Worm (Caenorhabditis elegans) whole organism, young adult: Measurements from ENCODE around the gene C04B4.6.

ENCODE experiments used
- attf-3 ChIP-seq: fragments of 200-800 bp; sonication (Bioruptor generic); conservative IDR thresholded peaks from 2 replicates; pipeline ENCODE4 v1.3.6; 2022; ENCODE audit warnings: missing genetic modification reagents, missing genetic modification characterization, missing compliant biosample characterization
- ceh-100 ChIP-seq: fragments of 200-800 bp; sonication (Bioruptor generic); IDR thresholded peaks from 2 replicates; pipeline ENCODE4 v1.3.6; 2022; ENCODE audit warnings: missing genetic modification reagents, missing genetic modification characterization, missing compliant biosample characterization
- gei-17 ChIP-seq: fragments of 200-800 bp; sonication (Bioruptor generic); optimal IDR thresholded peaks from 2 replicates; lab custom pipeline; 2018; ENCODE audit warnings: mild to moderate bottlenecking, missing genetic modification characterization, missing compliant biosample characterization
- pha-4 ChIP-seq: fragments of 150-350 bp; sonication (generic microtip); optimal IDR thresholded peaks from 2 replicates; lab custom pipeline; 2014; ENCODE audit warnings: missing biosample characterization, missing genetic modification reagents, missing genetic modification characterization
- unc-130 ChIP-seq: sonication (generic microtip); optimal IDR thresholded peaks from 2 replicates; lab custom pipeline; 2016; ENCODE audit warnings: missing genetic modification reagents, missing genetic modification characterization, missing compliant biosample characterization
- unc-62 ChIP-seq: fragments of 150-350 bp; optimal IDR thresholded peaks from 2 replicates; lab custom pipeline; 2014; ENCODE audit warnings: missing biosample characterization, missing genetic modification reagents, missing genetic modification characterization
- ztf-28 ChIP-seq: fragments of 200-800 bp; sonication (Bioruptor generic); IDR thresholded peaks from 2 replicates; pipeline ENCODE4 v1.3.6; 2022; ENCODE audit warnings: missing genetic modification reagents, missing genetic modification characterization, missing compliant biosample characterization

DNA sequence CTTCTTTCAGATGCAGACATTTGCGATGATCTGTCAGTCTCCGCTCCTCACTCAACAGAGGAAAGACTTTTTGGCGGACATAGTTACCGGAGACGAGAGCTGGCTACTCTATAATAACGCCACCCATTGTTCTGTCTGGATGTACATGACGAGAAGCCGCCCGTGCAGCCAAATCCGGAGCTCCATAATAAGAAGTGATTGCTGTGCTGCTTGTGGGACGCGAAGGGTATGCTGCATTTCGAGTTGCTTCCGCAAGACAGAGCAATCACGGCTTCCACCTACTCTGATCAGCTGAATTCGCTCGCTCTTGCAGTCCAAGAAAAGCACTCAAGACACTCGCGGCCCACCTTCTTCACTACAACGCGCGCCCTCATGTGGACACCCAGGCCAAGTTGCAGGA lies 38.3 kb upstream of the C04B4.6 start:
- no peak for TF ChIP-seq pha-4 (tag; lab: Kevin White, UChicago)
- no peak for TF ChIP-seq ztf-28 (GFP tag; lab: Robert Waterston, UW)
- no peak for TF ChIP-seq attf-3
- TF ChIP-seq unc-62, result no peak
- no peak for TF ChIP-seq ceh-100 (GFP tag; lab: Robert Waterston, UW)
- TF ChIP-seq gei-17 (GFP tag; lab: Kevin White, UChicago), result no peak
- TF ChIP-seq unc-130, result no peak
